Worm (Caenorhabditis elegans) whole organism, L2 larva: ENCODE measurements around the gene pad-2.

Experiments used
- ZK546.5 ChIP-seq: sonication (generic microtip); optimal IDR thresholded peaks from 2 replicates; lab custom pipeline; 2017; ENCODE audit warnings: missing biosample characterization, missing genetic modification characterization
- ceh-82 ChIP-seq: fragments of 150-350 bp; optimal IDR thresholded peaks from 2 replicates; lab custom pipeline; 2014; ENCODE audit warnings: missing biosample characterization, missing genetic modification characterization
- lsy-2 ChIP-seq, 2 experiments: fragments of 150-350 bp in 1 of 2; sonication (generic microtip) in 1 of 2; optimal IDR thresholded peaks; 2 replicates each; lab custom pipeline; 2014 to 2017; ENCODE audit warnings: missing biosample characterization in 2 of 2, missing genetic modification characterization in 2 of 2
- mbf-1 ChIP-seq: sonication (generic microtip); optimal IDR thresholded peaks from 2 replicates; lab custom pipeline; 2017; ENCODE audit warnings: missing biosample characterization, missing genetic modification characterization
- sem-4 ChIP-seq: fragments of 150-350 bp; optimal IDR thresholded peaks from 2 replicates; lab custom pipeline; 2014; ENCODE audit warnings: missing biosample characterization, missing genetic modification reagents, missing genetic modification characterization
- ztf-11 ChIP-seq: sonication (generic microtip); optimal IDR thresholded peaks from 2 replicates; lab custom pipeline; 2017; ENCODE audit warnings: missing biosample characterization, missing genetic modification characterization

pad-2 gene

DNA sequence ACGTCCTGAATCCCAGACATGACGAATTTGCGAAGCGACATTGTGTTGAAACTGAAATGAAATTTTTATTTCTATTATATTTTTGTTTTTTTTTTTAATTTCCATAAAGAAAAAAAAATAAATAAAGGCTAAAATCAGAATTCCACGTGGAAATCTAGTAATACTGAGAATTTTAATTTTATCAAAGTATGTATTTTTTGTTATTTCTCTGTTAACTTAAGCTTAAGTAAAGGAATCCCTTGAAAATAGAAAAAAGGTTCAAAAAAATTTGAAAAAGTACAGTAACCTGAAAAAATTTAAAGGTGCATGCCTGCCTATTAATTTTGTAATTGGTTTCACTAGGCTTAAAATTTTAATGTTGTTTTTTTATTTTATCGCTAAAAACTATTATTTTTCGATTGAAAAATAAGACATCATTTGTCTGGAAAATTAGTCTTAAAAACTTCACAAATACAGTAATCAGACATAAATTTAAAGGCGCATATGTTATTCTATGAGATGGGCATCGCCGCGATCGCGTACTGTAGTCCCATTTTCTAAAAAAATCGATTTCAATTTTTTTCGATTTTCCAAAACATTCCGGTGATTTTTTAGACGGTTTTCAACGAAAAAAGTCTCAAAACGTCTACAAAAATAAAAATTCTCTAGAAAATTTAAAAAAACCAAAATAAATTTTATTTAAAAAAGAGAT, 51.6 kb downstream of the pad-2 start, which contains the start of gene nex-2:
TSS of gene nex-2 (minus strand) at position 51 of the 691 bp plus-strand sequence.
- no peak for TF ChIP-seq sem-4
- no peak for TF ChIP-seq ZK546.5
- no peak for TF ChIP-seq ceh-82 (tag; lab: Kevin White, UChicago)
- no peak for TF ChIP-seq ztf-11 (tag; lab: Kevin White, UChicago)
- TF ChIP-seq mbf-1 (tag; lab: Kevin White, UChicago), result no peak
- TF ChIP-seq lsy-2 (tag; optimal IDR thresholded peaks at IDR 0.05; lab: Kevin White, UChicago), result no peak
